Worm (Caenorhabditis elegans): ENCODE measurements around the gene clec-2.

clec-2 gene

ce11 chrII:3005499-3005898 lies 17.7 kb downstream of the clec-2 start, which contains the start of gene lido-12:
lido-12 (plus strand) TSS chrII:3005799.
- no peak for TF ChIP-seq ceh-45 (GFP tag; IDR thresholded peaks at IDR 0.05)
- no peak for TF ChIP-seq ceh-19 (GFP tag; optimal IDR thresholded peaks at IDR 0.05)
- TF ChIP-seq ceh-30 (tag; optimal IDR thresholded peaks at IDR 0.05): no peak
- TF ChIP-seq mec-3 (tag; optimal IDR thresholded peaks at IDR 0.05; ENCODE audit: borderline replicate concordance): no peak
- TF ChIP-seq lim-6 (tag; optimal IDR thresholded peaks at IDR 0.05): no peak
- no peak for TF ChIP-seq dve-1 (tag; optimal IDR thresholded peaks at IDR 0.05)
- no peak for TF ChIP-seq zip-5 (tag; optimal IDR thresholded peaks at IDR 0.05)
- TF ChIP-seq ets-4 (tag; optimal IDR thresholded peaks at IDR 0.05): no peak
- no peak for TF ChIP-seq pag-3 (tag; optimal IDR thresholded peaks at IDR 0.05; ENCODE audit: borderline replicate concordance)
- TF ChIP-seq ceh-31 (tag; optimal IDR thresholded peaks at IDR 0.05): no peak
- no peak for TF ChIP-seq ceh-9 (tag; optimal IDR thresholded peaks at IDR 0.05)

ce11 chrII:3003667-3004066 lies 19.6 kb downstream of the clec-2 start, which contains the start of gene lido-11:
lido-11 (plus strand) TSS chrII:3003967.
- TF ChIP-seq ceh-18 (tag; optimal IDR thresholded peaks at IDR 0.05) (no peak), pag-3 (tag; optimal IDR thresholded peaks at IDR 0.05; ENCODE audit: borderline replicate concordance) (no peak), dve-1 (tag; optimal IDR thresholded peaks at IDR 0.05) (no peak), pat-9 (tag; optimal IDR thresholded peaks at IDR 0.05) (no peak), lin-11 (tag; optimal IDR thresholded peaks at IDR 0.05) (no peak), sox-4 (tag; optimal IDR thresholded peaks at IDR 0.05) (no peak), eyg-1 (tag; optimal IDR thresholded peaks at IDR 0.05) (no peak), ceh-9 (tag; optimal IDR thresholded peaks at IDR 0.05) (no peak), fax-1 (tag; optimal IDR thresholded peaks at IDR 0.05) (no peak), syd-9 (tag; optimal IDR thresholded peaks at IDR 0.05) (no peak), elt-4 (tag; optimal IDR thresholded peaks at IDR 0.05) (no peak), Y22D7AL.16 (tag; optimal IDR thresholded peaks at IDR 0.05) (no peak), C38D4.7 (GFP tag; optimal IDR thresholded peaks at IDR 0.05) (no peak), ceh-14 (tag; optimal IDR thresholded peaks at IDR 0.05) (no peak), ceh-31 (tag; optimal IDR thresholded peaks at IDR 0.05) (no peak)

- TF ChIP-seq syd-9 (tag; optimal IDR thresholded peaks at IDR 0.05) (no peak), pag-3 (tag; optimal IDR thresholded peaks at IDR 0.05; ENCODE audit: borderline replicate concordance) (no peak), ceh-18 (tag; optimal IDR thresholded peaks at IDR 0.05) (no peak), fkh-6 (tag; optimal IDR thresholded peaks at IDR 0.05) (no peak), pha-4 (tag; optimal IDR thresholded peaks at IDR 0.05) (no peak), lim-6 (tag; optimal IDR thresholded peaks at IDR 0.05) (no peak), elt-4 (tag; optimal IDR thresholded peaks at IDR 0.05) (no peak), C38D4.7 (GFP tag; optimal IDR thresholded peaks at IDR 0.05) (no peak), tbx-2 (tag; optimal IDR thresholded peaks at IDR 0.05) (no peak), ceh-48 (tag; optimal IDR thresholded peaks at IDR 0.05) (no peak), ceh-45 (GFP tag; IDR thresholded peaks at IDR 0.05) (no peak)
These were observed 21.0 kb downstream of the clec-2 start, which contains the start of gene lido-10 for ce11 chrII:3002211-3002610. lido-10 (plus strand) TSS chrII:3002511.

ce11 chrII:3000535-3001264 lies 22.5 kb downstream of the clec-2 start, which contains the start of gene lido-9:
lido-9 (plus strand) TSS chrII:3000768.
- peak; percentile 90 for TF ChIP-seq ama-1 (optimal IDR thresholded peaks at IDR 0.05)
- no peak for TF ChIP-seq zip-5 (tag; optimal IDR thresholded peaks at IDR 0.05)

- no peak for TF ChIP-seq ztf-16 (tag; optimal IDR thresholded peaks at IDR 0.05)
- TF ChIP-seq ama-1 (optimal IDR thresholded peaks at IDR 0.05): no peak
- no peak for TF ChIP-seq unc-3 (GFP tag; conservative IDR thresholded peaks at IDR 0.05)
- no peak for TF ChIP-seq unc-3 (tag; optimal IDR thresholded peaks at IDR 0.05)
- no peak for TF ChIP-seq npax-4 (tag; optimal IDR thresholded peaks at IDR 0.05)
- no peak for TF ChIP-seq K09A11.1 (tag; optimal IDR thresholded peaks at IDR 0.05; ENCODE audit: insufficient read depth)
- TF ChIP-seq unc-42 (tag; optimal IDR thresholded peaks at IDR 0.05): no peak
- no peak for TF ChIP-seq dve-1 (tag; optimal IDR thresholded peaks at IDR 0.05)
- no peak for TF ChIP-seq ttx-3 (tag; optimal IDR thresholded peaks at IDR 0.05)
- TF ChIP-seq sox-4 (tag; optimal IDR thresholded peaks at IDR 0.05): no peak
- TF ChIP-seq sox-2 (GFP tag; IDR thresholded peaks at IDR 0.05): no peak
These were observed 25.3 kb downstream of the clec-2 start for ce11 chrII:2997828-2998441.
